Worm (Caenorhabditis elegans): ENCODE data around the gene zmp-6.

Gene zmp-6

DNA sequence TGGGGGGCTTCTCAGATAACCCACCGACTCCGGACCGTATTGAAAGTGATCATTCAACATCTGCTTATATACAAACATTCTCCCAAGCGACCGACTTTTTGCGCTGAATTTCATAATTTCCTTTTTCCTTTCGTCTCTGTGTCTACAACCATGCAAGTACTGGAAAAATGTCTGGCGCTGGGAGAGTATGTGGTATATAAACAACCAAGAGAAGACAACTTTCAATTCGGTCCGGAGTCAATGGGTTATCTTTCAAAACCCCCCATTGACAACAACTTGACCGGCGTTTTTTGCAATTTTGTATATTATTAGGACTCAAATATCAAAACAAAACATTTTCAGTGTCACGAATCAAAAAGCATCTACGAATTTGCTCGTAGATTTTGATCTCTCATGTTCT, 30.9 kb upstream of the zmp-6 start (continued):
- TF ChIP-seq die-1 (tag; optimal IDR thresholded peaks at IDR 0.05) = peak; percentile 16
- peak; percentile 41 for TF ChIP-seq K12H6.12 (tag; optimal IDR thresholded peaks at IDR 0.05)
- TF ChIP-seq snpc-3.4 (tag; optimal IDR thresholded peaks at IDR 0.05) = peak; percentile 73
- no peak for TF ChIP-seq lag-1 (GFP tag; IDR thresholded peaks at IDR 0.05)
- no peak for TF ChIP-seq F57C9.4 (tag; optimal IDR thresholded peaks at IDR 0.05)
- peak; percentile 94 for TF ChIP-seq nfyb-1 (GFP tag; IDR thresholded peaks at IDR 0.05)
- TF ChIP-seq Y53F4B.3 (GFP tag; IDR thresholded peaks at IDR 0.05) = no peak
- TF ChIP-seq zfh-2 (GFP tag; conservative IDR thresholded peaks at IDR 0.05) = no peak
- no peak for TF ChIP-seq F57A8.1 (GFP tag; optimal IDR thresholded peaks at IDR 0.05)
- TF ChIP-seq hlh-12 (tag; optimal IDR thresholded peaks at IDR 0.05) = no peak
- peak; percentile 82 for TF ChIP-seq tbp1 (GFP tag; optimal IDR thresholded peaks at IDR 0.05)
- TF ChIP-seq lin-26 (GFP tag; IDR thresholded peaks at IDR 0.05) = peak; percentile 70; the same call in 1 of the 2 replicates
- TF ChIP-seq ceh-27 (GFP tag; optimal IDR thresholded peaks at IDR 0.05) = peak; percentile 72
- no peak for TF ChIP-seq F55B11.4 (tag; optimal IDR thresholded peaks at IDR 0.05; ENCODE audit: borderline replicate concordance, insufficient read depth)
- peak; percentile 73 for TF ChIP-seq snpc-1.1 (tag; optimal IDR thresholded peaks at IDR 0.05; ENCODE audit: insufficient read depth)
- TF ChIP-seq Y53G8AR.9 (GFP tag; conservative IDR thresholded peaks at IDR 0.05) = peak; percentile 79
- TF ChIP-seq mcd-1 (GFP tag; IDR thresholded peaks at IDR 0.05) = peak; percentile 83
- no peak for TF ChIP-seq Y67H2A.10 (GFP tag; conservative IDR thresholded peaks at IDR 0.05)
- peak; percentile 23 for TF ChIP-seq ets-4 (GFP tag; optimal IDR thresholded peaks at IDR 0.05)
- TF ChIP-seq ama-1 (optimal IDR thresholded peaks at IDR 0.05) = no peak
- no peak for TF ChIP-seq ama-1 (GFP tag; optimal IDR thresholded peaks at IDR 0.05)
- TF ChIP-seq xnd-1 (tag; optimal IDR thresholded peaks at IDR 0.05) = no peak
- TF ChIP-seq C06A6.2 (GFP tag; conservative IDR thresholded peaks at IDR 0.05) = peak; percentile 79
- no peak for TF ChIP-seq him-1 (tag; optimal IDR thresholded peaks at IDR 0.05)
- peak; percentile 38 for TF ChIP-seq F52B5.7 (tag; optimal IDR thresholded peaks at IDR 0.05)
- TF ChIP-seq attf-5 (GFP tag; optimal IDR thresholded peaks at IDR 0.05) = peak; percentile 58
- TF ChIP-seq B0019.2 (GFP tag; conservative IDR thresholded peaks at IDR 0.05) = no peak
- no peak for TF ChIP-seq bed-2 (GFP tag; IDR thresholded peaks at IDR 0.05)
- no peak for TF ChIP-seq Y79H2A.3 (GFP tag; conservative IDR thresholded peaks at IDR 0.05)
- peak; percentile 83 for TF ChIP-seq gei-17 (GFP tag; optimal IDR thresholded peaks at IDR 0.05)
- no peak for TF ChIP-seq sptf-2 (GFP tag; optimal IDR thresholded peaks at IDR 0.05)
- TF ChIP-seq egl-44 (GFP tag; IDR thresholded peaks at IDR 0.05) = peak; percentile 42; the same call in 1 of the 2 replicates
- no peak for TF ChIP-seq ccch-3 (GFP tag; optimal IDR thresholded peaks at IDR 0.05)
- TF ChIP-seq D2030.7 (GFP tag; IDR thresholded peaks at IDR 0.05) = no peak
- TF ChIP-seq ztf-28 (GFP tag; IDR thresholded peaks at IDR 0.05) = no peak
- TF ChIP-seq snpc-4 (GFP tag; optimal IDR thresholded peaks at IDR 0.05) = peak; percentile 97
- TF ChIP-seq snpc-4 (tag; optimal IDR thresholded peaks at IDR 0.05) = peak; percentile 99 to 100 (median 100)
- no peak for TF ChIP-seq nhr-179 (tag; optimal IDR thresholded peaks at IDR 0.05)
- peak in 1 of 2 experiments; percentile 6 for TF ChIP-seq rec-8 (tag; optimal IDR thresholded peaks at IDR 0.05)
- peak; percentile 70 for TF ChIP-seq rpc-1 (optimal IDR thresholded peaks at IDR 0.05)
- peak; percentile 64 for TF ChIP-seq rpc-1 (tag; optimal IDR thresholded peaks at IDR 0.05)
- TF ChIP-seq T26A5.8 (tag; optimal IDR thresholded peaks at IDR 0.05) = no peak
- no peak for TF ChIP-seq F37B4.10 (GFP tag; IDR thresholded peaks at IDR 0.05)
- TF ChIP-seq B0035.1 (tag; optimal IDR thresholded peaks at IDR 0.05) = no peak
- TF ChIP-seq akir-1 (GFP tag; optimal IDR thresholded peaks at IDR 0.05) = peak; percentile 37
- TF ChIP-seq egl-18 (GFP tag; IDR thresholded peaks at IDR 0.05) = no peak
- TF ChIP-seq unc-130 (GFP tag; optimal IDR thresholded peaks at IDR 0.05) = no peak
- TF ChIP-seq ztf-22 (GFP tag; optimal IDR thresholded peaks at IDR 0.05) = no peak
- TF ChIP-seq cebp-1 (GFP tag; IDR thresholded peaks at IDR 0.05) = peak; percentile 92
- TF ChIP-seq cebp-1 (tag; optimal IDR thresholded peaks at IDR 0.05) = peak; percentile 98
